Worm (Caenorhabditis elegans): ENCODE data around the gene Y53G8AM.4.

Y53G8AM.4 gene

DNA sequence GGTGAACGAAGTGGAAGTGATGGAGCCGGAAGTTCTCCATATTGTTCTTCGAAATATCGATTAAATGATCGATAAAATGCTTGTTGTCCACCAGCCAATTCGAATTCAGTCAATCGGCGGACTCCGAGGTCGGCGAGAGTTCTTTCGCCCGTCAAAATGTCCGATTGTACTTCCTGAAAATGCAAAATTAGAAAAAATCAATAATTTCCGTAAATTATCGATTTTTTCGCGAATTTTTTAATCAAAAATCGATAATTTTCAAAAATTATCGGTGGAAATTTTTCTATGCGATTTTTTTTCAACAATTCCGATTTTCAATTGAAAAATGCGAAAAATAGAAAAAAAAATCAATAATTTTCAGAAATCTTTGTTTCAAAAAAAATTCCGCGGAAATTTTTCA lies 13.5 kb downstream of the Y53G8AM.4 start:
- TF ChIP-seq F13H6.1 (tag; optimal IDR thresholded peaks at IDR 0.05) (no peak), C34F6.9 (tag; optimal IDR thresholded peaks at IDR 0.05) (no peak), nhr-77 (tag; optimal IDR thresholded peaks at IDR 0.05) (no peak), nhr-10 (tag; optimal IDR thresholded peaks at IDR 0.05) (no peak), crh-2 (tag; optimal IDR thresholded peaks at IDR 0.05) (no peak), peb-1 (tag; optimal IDR thresholded peaks at IDR 0.05) (no peak), gmeb-1 (tag; optimal IDR thresholded peaks at IDR 0.05) (no peak), nhr-21 (tag; optimal IDR thresholded peaks at IDR 0.05) (no peak), elt-3 (tag; optimal IDR thresholded peaks at IDR 0.05) (no peak), ceh-16 (tag; optimal IDR thresholded peaks at IDR 0.05) (no peak), lin-11 (tag; optimal IDR thresholded peaks at IDR 0.05) (no peak), mab-5 (tag; optimal IDR thresholded peaks at IDR 0.05) (no peak), elt-1 (tag; optimal IDR thresholded peaks at IDR 0.05) (no peak), nhr-12 (tag; optimal IDR thresholded peaks at IDR 0.05) (no peak), nhr-237 (tag; optimal IDR thresholded peaks at IDR 0.05) (no peak), alr-1 (tag; optimal IDR thresholded peaks at IDR 0.05) (no peak)

ce11 chrIII:3241361-3241760 lies 14.1 kb downstream of the Y53G8AM.4 start:
- TF ChIP-seq mab-5 (tag; optimal IDR thresholded peaks at IDR 0.05), result no peak
- TF ChIP-seq elt-3 (tag; optimal IDR thresholded peaks at IDR 0.05), result no peak
- no peak for TF ChIP-seq ama-1 (optimal IDR thresholded peaks at IDR 0.05)
- no peak for TF ChIP-seq fos-1 (tag; optimal IDR thresholded peaks at IDR 0.05)
- TF ChIP-seq ZK546.5 (tag; optimal IDR thresholded peaks at IDR 0.05), result no peak
- TF ChIP-seq F13H6.1 (tag; optimal IDR thresholded peaks at IDR 0.05), result no peak
- no peak for TF ChIP-seq nhr-10 (tag; optimal IDR thresholded peaks at IDR 0.05)
- no peak for TF ChIP-seq C34F6.9 (tag; optimal IDR thresholded peaks at IDR 0.05)
- TF ChIP-seq dmd-4 (tag; optimal IDR thresholded peaks at IDR 0.05), result no peak
- TF ChIP-seq unc-62 (GFP tag; optimal IDR thresholded peaks at IDR 0.05), result no peak
- no peak for TF ChIP-seq sma-3 (GFP tag; optimal IDR thresholded peaks at IDR 0.05)
- no peak for TF ChIP-seq sem-4 (tag; optimal IDR thresholded peaks at IDR 0.05)
- TF ChIP-seq aly-2 (tag; optimal IDR thresholded peaks at IDR 0.05), result no peak
- no peak for TF ChIP-seq lsy-2 (tag; optimal IDR thresholded peaks at IDR 0.05)
- TF ChIP-seq lin-39 (tag; optimal IDR thresholded peaks at IDR 0.05), result no peak
- no peak for TF ChIP-seq Y55F3AM.14 (GFP tag; optimal IDR thresholded peaks at IDR 0.05)
- TF ChIP-seq lin-13 (GFP tag; optimal IDR thresholded peaks at IDR 0.05), result no peak
- no peak for TF ChIP-seq zag-1 (tag; optimal IDR thresholded peaks at IDR 0.05)
- TF ChIP-seq ztf-1 (GFP tag; conservative IDR thresholded peaks at IDR 0.05), result no peak

- TF ChIP-seq elt-1 (tag; optimal IDR thresholded peaks at IDR 0.05) (no peak), nhr-77 (tag; optimal IDR thresholded peaks at IDR 0.05) (no peak), fos-1 (tag; optimal IDR thresholded peaks at IDR 0.05) (no peak), sem-4 (tag; optimal IDR thresholded peaks at IDR 0.05) (no peak)
These were observed 14.6 kb downstream of the Y53G8AM.4 start for ce11 chrIII:3240893-3241292.

- TF ChIP-seq unc-55 (GFP tag; optimal IDR thresholded peaks at IDR 0.05) (no peak), mdl-1 (tag; optimal IDR thresholded peaks at IDR 0.05) (no peak), lin-13 (GFP tag; optimal IDR thresholded peaks at IDR 0.05) (no peak), nhr-237 (tag; optimal IDR thresholded peaks at IDR 0.05) (no peak), egl-27 (tag; optimal IDR thresholded peaks at IDR 0.05) (no peak), snpc-4 (tag; optimal IDR thresholded peaks at IDR 0.05) (no peak)
These were observed 22.8 kb downstream of the Y53G8AM.4 start, which contains the start of gene Y53G8AL.1 for ce11 chrIII:3232650-3233152. Y53G8AL.1 (plus strand) TSS chrIII:3233102.

DNA sequence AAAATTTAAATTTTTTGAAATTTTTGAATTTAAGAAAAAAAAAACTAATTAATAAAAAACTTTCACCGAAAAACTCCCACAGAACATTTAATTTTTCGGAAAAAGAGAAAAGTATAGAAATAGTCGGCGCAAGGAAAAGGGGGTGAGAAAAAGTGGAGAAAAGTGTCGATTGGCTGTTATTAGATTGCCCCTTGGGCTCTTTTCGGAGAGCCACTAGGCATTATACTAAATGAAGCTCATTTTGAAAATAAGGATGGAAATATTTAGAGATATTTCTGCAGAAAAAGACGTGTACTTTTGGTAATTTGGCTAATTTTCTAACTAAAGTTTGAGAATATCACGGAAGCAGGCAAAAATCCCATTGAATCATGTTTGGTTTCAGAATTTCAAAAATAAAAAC lies 31.4 kb downstream of the Y53G8AM.4 start:
- TF ChIP-seq sma-9 (GFP tag; optimal IDR thresholded peaks at IDR 0.05) (no peak), sma-9 (tag; optimal IDR thresholded peaks at IDR 0.05) (no peak), Y55F3AM.14 (GFP tag; optimal IDR thresholded peaks at IDR 0.05) (no peak), ztf-1 (GFP tag; conservative IDR thresholded peaks at IDR 0.05) (no peak), elt-3 (tag; optimal IDR thresholded peaks at IDR 0.05) (no peak), unc-39 (tag; optimal IDR thresholded peaks at IDR 0.05) (no peak), ztf-11 (tag; optimal IDR thresholded peaks at IDR 0.05) (no peak), mdl-1 (tag; optimal IDR thresholded peaks at IDR 0.05) (no peak), nhr-10 (tag; optimal IDR thresholded peaks at IDR 0.05) (no peak), mbf-1 (tag; optimal IDR thresholded peaks at IDR 0.05) (no peak), nhr-6 (tag; optimal IDR thresholded peaks at IDR 0.05) (no peak), nhr-129 (tag; optimal IDR thresholded peaks at IDR 0.05) (no peak), skn-1 (tag; optimal IDR thresholded peaks at IDR 0.05) (no peak), C34F6.9 (tag; optimal IDR thresholded peaks at IDR 0.05) (no peak), sma-3 (GFP tag; optimal IDR thresholded peaks at IDR 0.05) (no peak), sem-4 (tag; optimal IDR thresholded peaks at IDR 0.05) (no peak), unc-55 (GFP tag; optimal IDR thresholded peaks at IDR 0.05) (no peak), nhr-23 (tag; optimal IDR thresholded peaks at IDR 0.05) (no peak)

Measured in whole organism, L2 larva.